Worm (Caenorhabditis elegans) whole organism, mixed stage, embryonic: ENCODE results near the gene cima-1.

Experiments
- lin-13 ChIP-seq: fragments of 150-350 bp; optimal IDR thresholded peaks from 2 replicates; lab custom pipeline; 2014; ENCODE audit warnings: missing biosample characterization, missing genetic modification characterization
- lin-32 ChIP-seq: fragments of 200-800 bp; sonication (Bioruptor generic); optimal IDR thresholded peaks from 2 replicates; lab custom pipeline; 2018; ENCODE audit warnings: mild to moderate bottlenecking, missing genetic modification characterization, missing compliant biosample characterization
- lsy-2 ChIP-seq: fragments of 150-350 bp; optimal IDR thresholded peaks from 2 replicates; lab custom pipeline; 2014; ENCODE audit warnings: missing biosample characterization, missing genetic modification characterization
- nhr-12 ChIP-seq: fragments of 150-350 bp; optimal IDR thresholded peaks from 2 replicates; lab custom pipeline; 2014; ENCODE audit warnings: missing biosample characterization, missing genetic modification characterization
- nhr-28 ChIP-seq: fragments of 150-350 bp; optimal IDR thresholded peaks from 2 replicates; lab custom pipeline; 2014; ENCODE audit warnings: missing biosample characterization, missing genetic modification characterization
- nhr-76 ChIP-seq: sonication (generic microtip); optimal IDR thresholded peaks from 2 replicates; lab custom pipeline; 2017; ENCODE audit warnings: missing biosample characterization, missing genetic modification characterization
- snpc-4 ChIP-seq: fragments of 150-350 bp; optimal IDR thresholded peaks from 2 replicates; lab custom pipeline; 2014; ENCODE audit warnings: missing biosample characterization, missing genetic modification characterization
- unc-62 ChIP-seq: fragments of 150-350 bp; optimal IDR thresholded peaks from 2 replicates; lab custom pipeline; 2014; ENCODE audit warnings: missing biosample characterization, missing genetic modification reagents, missing genetic modification characterization
- ztf-11 ChIP-seq: fragments of 150-350 bp; optimal IDR thresholded peaks from 2 replicates; lab custom pipeline; 2014; ENCODE audit warnings: missing biosample characterization, missing genetic modification characterization

- TF ChIP-seq lin-32 (GFP tag; lab: Kevin White, UChicago) (no peak), nhr-76 (tag; lab: Kevin White, UChicago) (no peak), unc-62 (no peak), lsy-2 (tag; lab: Kevin White, UChicago) (no peak), ztf-11 (no peak), nhr-28 (tag; lab: Kevin White, UChicago) (no peak), lin-13 (tag; lab: Kevin White, UChicago) (no peak), nhr-12 (tag; lab: Kevin White, UChicago) (no peak), snpc-4 (tag; lab: Kevin White, UChicago) (no peak)
Measured at ce11 chrIV:7650433-7650832, 826 bp upstream of the cima-1 start.
